Fruit fly (Drosophila melanogaster) whole organism, embryonic: ENCODE data around the gene RpS28a.

Experiments
- Adf1 ChIP-seq: fragments of 200-800 bp; sonication (Bioruptor generic); IDR thresholded peaks from 2 replicates; pipeline ENCODE4 v1.3.6; 2022; ENCODE audit warnings: missing biosample characterization, missing genetic modification characterization
- Aef1 ChIP-seq: fragments of 200-800 bp; sonication (Bioruptor generic); IDR thresholded peaks from 3 replicates; pipeline ENCODE4 v1.3.6; 2022; ENCODE audit warnings: missing biosample characterization, missing genetic modification characterization
- Awh ChIP-seq: fragments of 200-800 bp; sonication (Bioruptor generic); IDR thresholded peaks from 2 replicates; pipeline ENCODE4, ENCODE4 v1.3.6; 2022; ENCODE audit warnings: missing biosample characterization, missing genetic modification characterization
- BEAF-32 ChIP-seq: fragments of 200-800 bp; sonication (Bioruptor generic); optimal IDR thresholded peaks from 3 replicates; lab custom pipeline; 2017; ENCODE audit warnings: missing biosample characterization, missing genetic modification characterization, mild to moderate bottlenecking, moderate library complexity, missing genetic modification reagents
- CG11398 ChIP-seq: fragments of 200-800 bp; sonication (Bioruptor generic); optimal IDR thresholded peaks from 2 replicates; lab custom pipeline; 2016; ENCODE audit warnings: missing biosample characterization, missing genetic modification characterization
- CG12155 ChIP-seq: fragments of 200-800 bp; sonication (Bioruptor generic); optimal IDR thresholded peaks from 3 replicates; lab custom pipeline; 2016; ENCODE audit warnings: missing biosample characterization, missing genetic modification characterization
- CG15479 ChIP-seq: fragments of 200-800 bp; sonication (Bioruptor generic); optimal IDR thresholded peaks from 3 replicates; lab custom pipeline; 2019; ENCODE audit warnings: missing biosample characterization, mild to moderate bottlenecking, missing genetic modification characterization, moderate library complexity
- CG15601 ChIP-seq: fragments of 200-800 bp; sonication (Bioruptor generic); optimal IDR thresholded peaks from 3 replicates; lab custom pipeline; 2019; ENCODE audit warnings: missing biosample characterization, mild to moderate bottlenecking, missing genetic modification characterization, moderate library complexity
- CG16779 ChIP-seq: fragments of 200-800 bp; sonication (Bioruptor generic); IDR thresholded peaks from 2 replicates; pipeline ENCODE4 v1.3.6; 2022; ENCODE audit warnings: missing biosample characterization, missing genetic modification characterization
- CG16863 ChIP-seq: fragments of 200-800 bp; sonication (Bioruptor generic); optimal IDR thresholded peaks from 3 replicates; lab custom pipeline; 2016; ENCODE audit warnings: missing biosample characterization, missing genetic modification characterization
- CG17802 ChIP-seq: fragments of 200-800 bp; sonication (Bioruptor generic); optimal IDR thresholded peaks from 2 replicates; lab custom pipeline; 2018; ENCODE audit warnings: missing biosample characterization, mild to moderate bottlenecking, missing genetic modification characterization, moderate library complexity
- CG30020 ChIP-seq: fragments of 200-800 bp; optimal IDR thresholded peaks from 2 replicates; lab custom pipeline; 2019; ENCODE audit warnings: missing biosample characterization, mild to moderate bottlenecking, missing genetic modification characterization, moderate library complexity
- CG31388 ChIP-seq: fragments of 200-800 bp; sonication (Bioruptor generic); optimal IDR thresholded peaks from 2 replicates; lab custom pipeline; 2016; ENCODE audit warnings: missing biosample characterization, missing genetic modification characterization
- CG3726 ChIP-seq: fragments of 200-800 bp; sonication (Bioruptor generic); IDR thresholded peaks from 3 replicates; pipeline ENCODE4, ENCODE4 v1.3.6; 2022; ENCODE audit warnings: missing biosample characterization, missing genetic modification characterization
- CG4424 ChIP-seq: fragments of 200-800 bp; sonication (Bioruptor generic); optimal IDR thresholded peaks from 3 replicates; lab custom pipeline; 2016; ENCODE audit warnings: missing biosample characterization, missing genetic modification characterization
- CG4707 ChIP-seq: fragments of 200-800 bp; sonication (Bioruptor generic); optimal IDR thresholded peaks from 2 replicates; lab custom pipeline; 2018; ENCODE audit warnings: missing biosample characterization, mild to moderate bottlenecking, missing genetic modification characterization, moderate library complexity
- CG6791 ChIP-seq: fragments of 200-800 bp; sonication (Bioruptor generic); IDR thresholded peaks from 3 replicates; pipeline ENCODE4 v1.3.6; 2022; ENCODE audit warnings: missing biosample characterization, missing genetic modification characterization; ENCODE audit not compliant: partially characterized antibody
- CG8478 ChIP-seq: fragments of >200 bp; optimal IDR thresholded peaks from 2 replicates; lab custom pipeline; 2018
- CG9215 ChIP-seq: fragments of 200-800 bp; sonication (Bioruptor generic); IDR thresholded peaks from 2 replicates; pipeline ENCODE4 v1.3.6; 2022; ENCODE audit warnings: missing biosample characterization, missing genetic modification characterization
- CG9876 ChIP-seq: fragments of 200-800 bp; sonication (Bioruptor generic); optimal IDR thresholded peaks from 2 replicates; lab custom pipeline; 2016; ENCODE audit warnings: missing biosample characterization, missing genetic modification characterization
- Dfd ChIP-seq, 2 experiments: fragments of >200 bp; optimal IDR thresholded peaks; 2 replicates each; lab custom pipeline; 2017; ENCODE audit warnings: missing biosample characterization in 2 of 2, missing genetic modification characterization in 2 of 2
- Eip74EF ChIP-seq, 2 experiments: fragments of 200-800 bp in 1 of 2; fragments of >200 bp in 1 of 2; sonication (Bioruptor generic) in 1 of 2; optimal IDR thresholded peaks; 2 replicates each; lab custom pipeline; 2017 to 2019; ENCODE audit warnings: missing biosample characterization in 2 of 2, missing genetic modification characterization in 2 of 2, mild to moderate bottlenecking in 1 of 2, moderate library complexity in 1 of 2
- GATAe ChIP-seq: fragments of 200-800 bp; sonication (Bioruptor generic); conservative IDR thresholded peaks from 2 replicates; pipeline ENCODE4 v1.3.6; 2022; ENCODE audit warnings: missing biosample characterization, missing genetic modification characterization
- HLH3B ChIP-seq: fragments of 200-800 bp; sonication (Bioruptor generic); IDR thresholded peaks from 2 replicates; pipeline ENCODE4 v1.3.6; 2022; ENCODE audit warnings: missing biosample characterization, missing genetic modification characterization
- Hr3 ChIP-seq: fragments of 200-800 bp; sonication (Bioruptor generic); optimal IDR thresholded peaks from 3 replicates; lab custom pipeline; 2016; ENCODE audit warnings: missing biosample characterization, missing genetic modification characterization
- MBD-R2 ChIP-seq: fragments of 200-800 bp; sonication (Bioruptor generic); IDR thresholded peaks from 2 replicates; pipeline ENCODE4 v1.3.6; 2022; ENCODE audit warnings: missing biosample characterization, missing genetic modification characterization
- Mes4 ChIP-seq: fragments of 200-800 bp; sonication (Bioruptor generic); optimal IDR thresholded peaks from 2 replicates; lab custom pipeline; 2016; ENCODE audit warnings: missing biosample characterization, missing genetic modification characterization
- Xrp1 ChIP-seq: fragments of 200-800 bp; sonication (Bioruptor generic); IDR thresholded peaks from 2 replicates; pipeline ENCODE4 v1.3.6; 2022; ENCODE audit warnings: missing biosample characterization, missing genetic modification characterization
- ab ChIP-seq: fragments of 200-800 bp; sonication (Bioruptor generic); optimal IDR thresholded peaks from 2 replicates; lab custom pipeline; 2016; ENCODE audit warnings: missing biosample characterization, missing genetic modification characterization
- bowl ChIP-seq: fragments of 200-800 bp; sonication (Bioruptor generic); IDR thresholded peaks from 2 replicates; pipeline ENCODE4 v1.3.6; 2022; ENCODE audit warnings: missing biosample characterization, missing genetic modification characterization
- cato ChIP-seq: fragments of 200-800 bp; sonication (Bioruptor generic); optimal IDR thresholded peaks from 2 replicates; lab custom pipeline; 2016; ENCODE audit warnings: missing biosample characterization, missing genetic modification characterization, borderline replicate concordance
- dan ChIP-seq: fragments of 200-800 bp; sonication (Bioruptor generic); IDR thresholded peaks from 2 replicates; pipeline ENCODE4 v1.3.6; 2022; ENCODE audit warnings: missing biosample characterization, missing genetic modification characterization
- disco-r ChIP-seq: fragments of 200-800 bp; sonication (Bioruptor generic); optimal IDR thresholded peaks from 2 replicates; lab custom pipeline; 2016; ENCODE audit warnings: missing biosample characterization, missing genetic modification characterization
- dmrt11E ChIP-seq: fragments of 200-800 bp; sonication (Bioruptor generic); optimal IDR thresholded peaks from 3 replicates; lab custom pipeline; 2018; ENCODE audit warnings: missing biosample characterization, mild to moderate bottlenecking, missing genetic modification characterization, moderate library complexity
- dmrt99B ChIP-seq: fragments of 200-800 bp; sonication (Bioruptor generic); optimal IDR thresholded peaks from 2 replicates; lab custom pipeline; 2018; ENCODE audit warnings: missing biosample characterization, mild to moderate bottlenecking, missing genetic modification characterization, moderate library complexity
- emc ChIP-seq: fragments of 200-800 bp; sonication (Bioruptor generic); optimal IDR thresholded peaks from 2 replicates; lab custom pipeline; 2016; ENCODE audit warnings: missing biosample characterization, missing genetic modification characterization
- gfzf ChIP-seq: fragments of 200-800 bp; sonication (Bioruptor generic); optimal IDR thresholded peaks from 2 replicates; lab custom pipeline; 2016; ENCODE audit warnings: missing biosample characterization, mild to moderate bottlenecking, missing genetic modification characterization, moderate library complexity
- insv ChIP-seq, 2 experiments: fragments of 200-800 bp; sonication (Bioruptor generic); optimal IDR thresholded peaks; 3 replicates each; lab custom pipeline; 2016 to 2018; ENCODE audit warnings: missing biosample characterization in 2 of 2, missing genetic modification characterization in 2 of 2
- lola ChIP-seq, 3 experiments: fragments of >200 bp in 2 of 3; fragments of 200-800 bp in 1 of 3; sonication (Bioruptor generic) in 1 of 3; optimal IDR thresholded peaks; 2 replicates each; lab custom pipeline; 2017 to 2019; ENCODE audit warnings: missing biosample characterization in 3 of 3, missing genetic modification characterization in 3 of 3, mild to moderate bottlenecking in 1 of 3, moderate library complexity in 1 of 3
- maf-S ChIP-seq: fragments of 200-800 bp; sonication (Bioruptor generic); optimal IDR thresholded peaks from 2 replicates; lab custom pipeline; 2016; ENCODE audit warnings: missing biosample characterization, missing genetic modification characterization
- nau ChIP-seq: fragments of 200-800 bp; sonication (Bioruptor generic); optimal IDR thresholded peaks from 3 replicates; lab custom pipeline; 2017; ENCODE audit warnings: missing biosample characterization, mild to moderate bottlenecking, missing genetic modification characterization, missing genetic modification reagents
- pan ChIP-seq, 4 experiments: fragments of >200 bp in 3 of 4; fragments of 200-800 bp in 1 of 4; sonication (Bioruptor generic) in 1 of 4; optimal IDR thresholded peaks in 3 of 4; IDR thresholded peaks in 1 of 4; 2 replicates each; pipeline versions ENCODE4 v1.3.6 to Lab custom; 2017 to 2022; ENCODE audit warnings: missing biosample characterization in 2 of 4, missing genetic modification characterization in 2 of 4, mixed read lengths in 1 of 4
- pita ChIP-seq: fragments of 200-800 bp; sonication (Bioruptor generic); optimal IDR thresholded peaks from 2 replicates; lab custom pipeline; 2017; ENCODE audit warnings: missing biosample characterization, mild to moderate bottlenecking, missing genetic modification characterization
- run ChIP-seq: fragments of 200-800 bp; sonication (Bioruptor generic); optimal IDR thresholded peaks from 3 replicates; lab custom pipeline; 2018; ENCODE audit warnings: missing biosample characterization, mild to moderate bottlenecking, missing genetic modification characterization
- tgo ChIP-seq: fragments of 200-800 bp; sonication (Bioruptor generic); IDR thresholded peaks from 3 replicates; pipeline ENCODE4 v1.3.6; 2022; ENCODE audit warnings: missing biosample characterization, missing genetic modification characterization
- toy ChIP-seq: fragments of 200-800 bp; sonication (Bioruptor generic); IDR thresholded peaks from 2 replicates; pipeline ENCODE4 v1.3.6; 2022; ENCODE audit warnings: missing biosample characterization, missing genetic modification characterization
- wdn ChIP-seq: fragments of 200-800 bp; sonication (Bioruptor generic); IDR thresholded peaks from 2 replicates; pipeline ENCODE4 v1.3.6; 2022; ENCODE audit warnings: missing biosample characterization, missing genetic modification characterization
- wek ChIP-seq: fragments of 200-800 bp; sonication (Bioruptor generic); optimal IDR thresholded peaks from 3 replicates; lab custom pipeline; 2018; ENCODE audit warnings: missing biosample characterization, mild to moderate bottlenecking, missing genetic modification characterization, moderate library complexity
- z ChIP-seq: fragments of 200-800 bp; sonication (Bioruptor generic); IDR thresholded peaks from 3 replicates; pipeline ENCODE4 v1.3.6; 2022; ENCODE audit warnings: missing biosample characterization, missing genetic modification characterization
- zen2 ChIP-seq: fragments of 200-800 bp; sonication (Bioruptor generic); IDR thresholded peaks from 3 replicates; pipeline ENCODE4 v1.3.6; 2022; ENCODE audit warnings: missing biosample characterization, missing genetic modification characterization; ENCODE audit not compliant: partially characterized antibody
- zf30C ChIP-seq: fragments of 200-800 bp; sonication (Bioruptor generic); optimal IDR thresholded peaks from 3 replicates; lab custom pipeline; 2018; ENCODE audit warnings: missing biosample characterization, mild to moderate bottlenecking, missing genetic modification characterization

Gene RpS28a

dm6 chr3R:30004648-30005047 is 17.8 kb downstream of the RpS28a start, which contains the start of the genes Nlp and Nph (continued):
- TF ChIP-seq dmrt11E (tag; lab: Kevin White, UChicago) (no peak), run (no peak), dan (GFP tag; lab: Robert Waterston, UW) (no peak), gfzf (GFP tag; lab: Kevin White, UChicago) (peak; percentile 26), BEAF-32 (GFP tag; lab: Kevin White, UChicago) (peak; percentile 86), CG11398 (GFP tag; lab: Kevin White, UChicago) (no peak), CG16863 (no peak), insv (GFP tag; optimal IDR thresholded peaks at IDR 0.05; lab: Kevin White, UChicago) (peak in 1 of 2 experiments; percentile 9), Xrp1 (no peak), wdn (GFP tag; lab: Robert Waterston, UW) (no peak), dmrt99B (tag; lab: Kevin White, UChicago) (no peak), CG8478 (lab: Kevin White, UChicago) (no peak), CG17802 (tag; lab: Kevin White, UChicago) (no peak), emc (GFP tag; lab: Kevin White, UChicago) (no peak), CG15479 (GFP tag; lab: Kevin White, UChicago) (no peak), tgo (GFP tag; lab: Robert Waterston, UW) (no peak; the same call in 2 of the 3 replicates), wek (GFP tag; lab: Kevin White, UChicago) (no peak), CG9215 (GFP tag; lab: Robert Waterston, UW) (no peak), cato (GFP tag; lab: Kevin White, UChicago) (no peak), bowl (GFP tag; lab: Robert Waterston, UW) (no peak), Eip74EF (GFP tag; optimal IDR thresholded peaks at IDR 0.05; lab: Kevin White, UChicago) (no peak), CG3726 (GFP tag; lab: Robert Waterston, UW) (no peak), CG12155 (GFP tag; lab: Kevin White, UChicago) (peak; percentile 47), z (GFP tag; lab: Robert Waterston, UW) (no peak), Adf1 (GFP tag; lab: Robert Waterston, UW) (0 out of 2 replicates have a peak, but pooled peaks have one; percentile 7), CG30020 (tag; lab: Kevin White, UChicago) (peak; percentile 38), nau (GFP tag; lab: Kevin White, UChicago) (no peak), CG31388 (GFP tag; lab: Kevin White, UChicago) (no peak), CG4424 (no peak), Awh (GFP tag; lab: Robert Waterston, UW) (no peak), disco-r (GFP tag; lab: Kevin White, UChicago) (no peak), toy (GFP tag; lab: Robert Waterston, UW) (no peak), Dfd (GFP tag; optimal IDR thresholded peaks at IDR 0.05; lab: Kevin White, UChicago) (no peak), ab (no peak), CG6791 (GFP tag; lab: Robert Waterston, UW) (peak; percentile 77), Aef1 (no peak), zen2 (peak; percentile 85; the same call in 2 of the 3 replicates), lola (GFP tag; optimal IDR thresholded peaks at IDR 0.05; lab: Kevin White, UChicago) (no peak), CG15601 (tag; lab: Kevin White, UChicago) (peak; percentile 5), CG16779 (GFP tag; lab: Robert Waterston, UW) (no peak), MBD-R2 (GFP tag; lab: Robert Waterston, UW) (no peak; the same call in none of the 2 replicates), CG4707 (no peak), zf30C (GFP tag; lab: Kevin White, UChicago) (no peak), pita (GFP tag; lab: Kevin White, UChicago) (no peak), Hr3 (no peak), CG9876 (no peak), Mes4 (GFP tag; lab: Kevin White, UChicago) (no peak), GATAe (GFP tag; lab: Robert Waterston, UW) (no peak), pan (optimal IDR thresholded peaks at IDR 0.05; lab: Kevin White, UChicago) (no peak), pan (GFP tag; optimal IDR thresholded peaks at IDR 0.05 in 1 of 2, IDR thresholded peaks at IDR 0.05 in 1 of 2) (no peak), HLH3B (GFP tag; lab: Robert Waterston, UW) (no peak), maf-S (no peak)
